Fruit fly (Drosophila melanogaster) whole organism, prepupa: ENCODE measurements around the gene Psa.

Experiments used
- Blimp-1 ChIP-seq: fragments of 200-800 bp; sonication (Bioruptor generic); optimal IDR thresholded peaks from 3 replicates; lab custom pipeline; 2017; ENCODE audit warnings: missing biosample characterization, missing genetic modification characterization, mild to moderate bottlenecking, moderate library complexity, missing genetic modification reagents
- CG10669 ChIP-seq: fragments of 200-800 bp; sonication (Bioruptor generic); optimal IDR thresholded peaks from 3 replicates; lab custom pipeline; 2018; ENCODE audit warnings: missing biosample characterization, mild to moderate bottlenecking, missing genetic modification characterization, moderate library complexity
- CG11762 ChIP-seq: fragments of 200-800 bp; sonication (Bioruptor generic); optimal IDR thresholded peaks from 3 replicates; lab custom pipeline; 2016; ENCODE audit warnings: missing biosample characterization, missing genetic modification characterization; ENCODE audit not compliant: insufficient read depth
- CG11902 ChIP-seq: fragments of 200-800 bp; sonication (Bioruptor generic); optimal IDR thresholded peaks from 3 replicates; lab custom pipeline; 2016; ENCODE audit warnings: missing biosample characterization, missing genetic modification characterization
- CG15336 ChIP-seq: fragments of 200-800 bp; sonication (Bioruptor generic); IDR thresholded peaks from 2 replicates; pipeline ENCODE4 v1.3.6; 2022; ENCODE audit warnings: missing biosample characterization, missing genetic modification characterization
- CG1621 ChIP-seq: fragments of 200-800 bp; sonication (Bioruptor generic); optimal IDR thresholded peaks from 3 replicates; lab custom pipeline; 2018; ENCODE audit warnings: missing biosample characterization, mild to moderate bottlenecking, missing genetic modification characterization
- CG3032 ChIP-seq: fragments of 200-800 bp; optimal IDR thresholded peaks from 2 replicates; lab custom pipeline; 2019; ENCODE audit warnings: missing biosample characterization, mild to moderate bottlenecking, missing genetic modification characterization, moderate library complexity
- CG31627 ChIP-seq: fragments of 200-800 bp; sonication (Bioruptor generic); optimal IDR thresholded peaks from 3 replicates; lab custom pipeline; 2016; ENCODE audit warnings: missing biosample characterization, missing genetic modification characterization
- CG32006 ChIP-seq: fragments of 200-800 bp; sonication (Bioruptor generic); optimal IDR thresholded peaks from 3 replicates; lab custom pipeline; 2017; ENCODE audit warnings: missing biosample characterization, mild to moderate bottlenecking, missing genetic modification characterization
- CG34406 ChIP-seq: fragments of 200-800 bp; sonication (Bioruptor generic); optimal IDR thresholded peaks from 3 replicates; lab custom pipeline; 2016; ENCODE audit warnings: missing biosample characterization, missing genetic modification characterization
- CG3919 ChIP-seq: fragments of 200-800 bp; sonication (Bioruptor generic); optimal IDR thresholded peaks from 3 replicates; lab custom pipeline; 2016; ENCODE audit warnings: missing biosample characterization, missing genetic modification characterization
- CG4318 ChIP-seq: fragments of 200-800 bp; sonication (Bioruptor generic); optimal IDR thresholded peaks from 3 replicates; lab custom pipeline; 2017; ENCODE audit warnings: missing biosample characterization, mild to moderate bottlenecking, missing genetic modification characterization
- CG6276 ChIP-seq: fragments of 200-800 bp; sonication (Bioruptor generic); optimal IDR thresholded peaks from 2 replicates; lab custom pipeline; 2017; ENCODE audit warnings: missing biosample characterization, mild to moderate bottlenecking, missing genetic modification characterization
- CG6808 ChIP-seq: fragments of 200-800 bp; sonication (Bioruptor generic); optimal IDR thresholded peaks from 3 replicates; lab custom pipeline; 2017; ENCODE audit warnings: missing biosample characterization, missing genetic modification characterization, mild to moderate bottlenecking, moderate library complexity, missing genetic modification reagents
- CG7368 ChIP-seq: fragments of 200-800 bp; sonication (Bioruptor generic); optimal IDR thresholded peaks from 3 replicates; lab custom pipeline; 2016; ENCODE audit warnings: missing biosample characterization, missing genetic modification characterization
- CG8119 ChIP-seq: fragments of 200-800 bp; sonication (Bioruptor generic); IDR thresholded peaks from 3 replicates; pipeline ENCODE4 v1.3.6; 2022; ENCODE audit warnings: missing biosample characterization, missing genetic modification characterization
- CG8632 ChIP-seq: fragments of 200-800 bp; sonication (Bioruptor generic); optimal IDR thresholded peaks from 3 replicates; lab custom pipeline; 2016; ENCODE audit warnings: missing biosample characterization, missing genetic modification characterization
- CG9139 ChIP-seq: fragments of 200-800 bp; sonication (Bioruptor generic); optimal IDR thresholded peaks from 3 replicates; lab custom pipeline; 2017; ENCODE audit warnings: missing biosample characterization, mild to moderate bottlenecking, missing genetic modification characterization
- Eip75B ChIP-seq: fragments of 200-800 bp; sonication (Bioruptor generic); optimal IDR thresholded peaks from 3 replicates; lab custom pipeline; 2016; ENCODE audit warnings: missing biosample characterization, missing genetic modification characterization
- Eip78C ChIP-seq: fragments of 200-800 bp; sonication (Bioruptor generic); peaks from one replicate; lab custom pipeline; 2016; ENCODE audit warnings: missing biosample characterization, missing genetic modification characterization
- Eip93F ChIP-seq: fragments of 200-800 bp; sonication (Bioruptor generic); optimal IDR thresholded peaks from 2 replicates; lab custom pipeline; 2016; ENCODE audit warnings: missing biosample characterization, mild to moderate bottlenecking, missing genetic modification characterization
- Ets96B ChIP-seq: fragments of 200-800 bp; optimal IDR thresholded peaks from 2 replicates; lab custom pipeline; 2019; ENCODE audit warnings: missing biosample characterization, mild to moderate bottlenecking, missing genetic modification characterization, moderate library complexity
- Gug ChIP-seq: fragments of 200-800 bp; sonication (Bioruptor generic); IDR thresholded peaks from 2 replicates; pipeline ENCODE4 v1.3.6; 2022; ENCODE audit warnings: missing biosample characterization, missing genetic modification characterization
- Hr38 ChIP-seq: sonication (Bioruptor generic); optimal IDR thresholded peaks from 2 replicates; lab custom pipeline; 2016; ENCODE audit warnings: missing biosample characterization, missing genetic modification characterization
- Hr39 ChIP-seq: fragments of 200-800 bp; sonication (Bioruptor generic); optimal IDR thresholded peaks from 2 replicates; lab custom pipeline; 2016; ENCODE audit warnings: missing biosample characterization, missing genetic modification characterization
- Hr4 ChIP-seq: fragments of 200-800 bp; sonication (Bioruptor generic); optimal IDR thresholded peaks from 3 replicates; lab custom pipeline; 2016; ENCODE audit warnings: missing biosample characterization, missing genetic modification characterization
- Lpt ChIP-seq: fragments of 200-800 bp; sonication (Bioruptor generic); optimal IDR thresholded peaks from 3 replicates; lab custom pipeline; 2016; ENCODE audit warnings: missing biosample characterization, missing genetic modification characterization
- Met ChIP-seq: fragments of 200-800 bp; sonication (Bioruptor generic); optimal IDR thresholded peaks from 3 replicates; lab custom pipeline; 2016; ENCODE audit warnings: missing biosample characterization, missing genetic modification characterization
- OdsH ChIP-seq: fragments of 200-800 bp; sonication (Bioruptor generic); optimal IDR thresholded peaks from 3 replicates; lab custom pipeline; 2016; ENCODE audit warnings: missing biosample characterization, missing genetic modification characterization
- Smox ChIP-seq: fragments of 200-800 bp; sonication (Bioruptor generic); optimal IDR thresholded peaks from 3 replicates; lab custom pipeline; 2016; ENCODE audit warnings: missing biosample characterization, missing genetic modification characterization
- Sox102F ChIP-seq: fragments of 200-800 bp; sonication (Bioruptor generic); optimal IDR thresholded peaks from 2 replicates; lab custom pipeline; 2016; ENCODE audit warnings: missing biosample characterization, mild to moderate bottlenecking, missing genetic modification characterization
- Sox14 ChIP-seq: fragments of 200-800 bp; sonication (Bioruptor generic); optimal IDR thresholded peaks from 3 replicates; lab custom pipeline; 2016; ENCODE audit warnings: missing biosample characterization, missing genetic modification characterization
- achi ChIP-seq: fragments of 200-800 bp; sonication (Bioruptor generic); optimal IDR thresholded peaks from 3 replicates; lab custom pipeline; 2016; ENCODE audit warnings: missing biosample characterization, missing genetic modification characterization
- cyc ChIP-seq: fragments of 200-800 bp; sonication (Bioruptor generic); optimal IDR thresholded peaks from 3 replicates; lab custom pipeline; 2016; ENCODE audit warnings: missing biosample characterization, missing genetic modification characterization
- dac ChIP-seq: fragments of 200-800 bp; sonication (Bioruptor generic); optimal IDR thresholded peaks from 2 replicates; lab custom pipeline; 2017; ENCODE audit warnings: missing biosample characterization, mild to moderate bottlenecking, missing genetic modification characterization
- dsx ChIP-seq: fragments of 200-800 bp; optimal IDR thresholded peaks from 3 replicates; lab custom pipeline; 2019; ENCODE audit warnings: missing biosample characterization, mild to moderate bottlenecking, missing genetic modification characterization, moderate library complexity; ENCODE audit not compliant: poor library complexity, severe bottlenecking
- eg ChIP-seq: fragments of 200-800 bp; sonication (Bioruptor generic); IDR thresholded peaks from 3 replicates; pipeline ENCODE4 v1.3.6; 2022; ENCODE audit warnings: missing biosample characterization, missing genetic modification characterization
- esn ChIP-seq: fragments of 200-800 bp; sonication (Bioruptor generic); optimal IDR thresholded peaks from 2 replicates; lab custom pipeline; 2016; ENCODE audit warnings: missing biosample characterization, mild to moderate bottlenecking, missing genetic modification characterization, moderate library complexity
- fd85E ChIP-seq: fragments of 200-800 bp; sonication (Bioruptor generic); optimal IDR thresholded peaks from 3 replicates; lab custom pipeline; 2016; ENCODE audit warnings: missing biosample characterization, missing genetic modification characterization
- fkh ChIP-seq: fragments of 200-800 bp; sonication (Bioruptor generic); optimal IDR thresholded peaks from 3 replicates; lab custom pipeline; 2017; ENCODE audit warnings: missing biosample characterization, mild to moderate bottlenecking, missing genetic modification characterization, moderate library complexity
- lz ChIP-seq: fragments of 200-800 bp; sonication (Bioruptor generic); optimal IDR thresholded peaks from 3 replicates; lab custom pipeline; 2016; ENCODE audit warnings: missing biosample characterization, missing genetic modification characterization
- net ChIP-seq: fragments of 200-800 bp; sonication (Bioruptor generic); optimal IDR thresholded peaks from 3 replicates; lab custom pipeline; 2016; ENCODE audit warnings: missing biosample characterization, missing genetic modification characterization
- pdm3 ChIP-seq: fragments of 200-800 bp; sonication (Bioruptor generic); optimal IDR thresholded peaks from 3 replicates; lab custom pipeline; 2016; ENCODE audit warnings: missing biosample characterization, missing genetic modification characterization
- topi ChIP-seq: fragments of 200-800 bp; sonication (Bioruptor generic); optimal IDR thresholded peaks from 3 replicates; lab custom pipeline; 2016; ENCODE audit warnings: missing biosample characterization, missing genetic modification characterization
- vri ChIP-seq: fragments of 200-800 bp; sonication (Bioruptor generic); optimal IDR thresholded peaks from 3 replicates; lab custom pipeline; 2016; ENCODE audit warnings: missing biosample characterization, mild to moderate bottlenecking, missing genetic modification characterization

Gene Psa

dm6 chr3L:1568225-1569161 is 65.8 kb downstream of the Psa start, which contains the start of gene CG7879 (continued):
- TF ChIP-seq eg (GFP tag; lab: Robert Waterston, UW) (0 out of 3 replicates have a peak, but pooled peaks have one; percentile 25), Blimp-1 (GFP tag; lab: Kevin White, UChicago) (no peak), Smox (GFP tag; lab: Kevin White, UChicago) (no peak), pdm3 (no peak), achi (no peak), CG11902 (GFP tag; lab: Kevin White, UChicago) (no peak), Eip78C (GFP tag; lab: Kevin White, UChicago) (peak; percentile 73), Lpt (no peak), CG9139 (GFP tag; lab: Kevin White, UChicago) (no peak), CG3919 (GFP tag; lab: Kevin White, UChicago) (peak; percentile 29), OdsH (GFP tag; lab: Kevin White, UChicago) (peak; percentile 48), esn (GFP tag; lab: Kevin White, UChicago) (peak; percentile 43), CG6276 (no peak), Sox102F (GFP tag; lab: Kevin White, UChicago) (peak; percentile 23), Met (GFP tag; lab: Kevin White, UChicago) (no peak), CG10669 (GFP tag; lab: Kevin White, UChicago) (no peak), Hr4 (GFP tag; lab: Kevin White, UChicago) (peak; percentile 42), CG11762 (GFP tag; lab: Kevin White, UChicago) (no peak), CG31627 (GFP tag; lab: Kevin White, UChicago) (peak; percentile 31), CG3032 (tag; lab: Kevin White, UChicago) (peak; percentile 18), Eip75B (GFP tag; lab: Kevin White, UChicago) (no peak), vri (GFP tag; lab: Kevin White, UChicago) (peak; percentile 52), CG4318 (GFP tag; lab: Kevin White, UChicago) (no peak), CG6808 (GFP tag; lab: Kevin White, UChicago) (no peak), fd85E (GFP tag; lab: Kevin White, UChicago) (no peak), CG8119 (GFP tag; lab: Robert Waterston, UW) (no peak), Hr39 (no peak), lz (GFP tag; lab: Kevin White, UChicago) (peak; percentile 19), Hr38 (GFP tag; lab: Kevin White, UChicago) (no peak)

dm6 chr3L:1569162-1569965 is 66.7 kb downstream of the Psa start, which contains the start of gene Tmep:
Gene Tmep (plus strand): TSS chr3L:1569181.
- no peak for TF ChIP-seq Gug
- no peak for TF ChIP-seq Sox14
- TF ChIP-seq cyc (GFP tag; lab: Kevin White, UChicago) = no peak
- TF ChIP-seq CG3032 (tag; lab: Kevin White, UChicago) = no peak
- no peak for TF ChIP-seq CG34406 (GFP tag; lab: Kevin White, UChicago)
- TF ChIP-seq CG6808 (GFP tag; lab: Kevin White, UChicago) = peak; percentile 9
- no peak for TF ChIP-seq CG11902 (GFP tag; lab: Kevin White, UChicago)
- TF ChIP-seq CG1621 (tag; lab: Kevin White, UChicago) = no peak
- peak; percentile 15 for TF ChIP-seq CG8632 (GFP tag; lab: Kevin White, UChicago)
- TF ChIP-seq eg (GFP tag; lab: Robert Waterston, UW) = peak; percentile 2; the same call in 1 of the 3 replicates
- no peak for TF ChIP-seq pdm3
- peak; percentile 10 for TF ChIP-seq Eip93F (GFP tag; lab: Kevin White, UChicago)
- no peak for TF ChIP-seq Eip75B (GFP tag; lab: Kevin White, UChicago)
- TF ChIP-seq fd85E (GFP tag; lab: Kevin White, UChicago) = no peak
- peak; percentile 3 for TF ChIP-seq topi (GFP tag; lab: Kevin White, UChicago)
- no peak for TF ChIP-seq CG15336
- no peak for TF ChIP-seq net
- TF ChIP-seq Ets96B = no peak
- TF ChIP-seq CG7368 = no peak
- no peak for TF ChIP-seq CG32006
- peak; percentile 66 for TF ChIP-seq vri (GFP tag; lab: Kevin White, UChicago)
- TF ChIP-seq lz (GFP tag; lab: Kevin White, UChicago) = no peak
- TF ChIP-seq dsx (GFP tag; lab: Kevin White, UChicago) = no peak
- no peak for TF ChIP-seq Hr39
- TF ChIP-seq dac (GFP tag; lab: Kevin White, UChicago) = no peak
- TF ChIP-seq OdsH (GFP tag; lab: Kevin White, UChicago) = no peak
- TF ChIP-seq achi = no peak
- TF ChIP-seq CG11762 (GFP tag; lab: Kevin White, UChicago) = no peak
- no peak for TF ChIP-seq fkh
